Worm (Caenorhabditis elegans): ENCODE results near the gene F58A3.4.

- TF ChIP-seq ceh-24 (tag; optimal IDR thresholded peaks at IDR 0.05) (no peak), ceh-34 (tag; optimal IDR thresholded peaks at IDR 0.05) (no peak), C08G9.2 (tag; optimal IDR thresholded peaks at IDR 0.05) (no peak), unc-86 (tag; optimal IDR thresholded peaks at IDR 0.05) (no peak), ama-1 (optimal IDR thresholded peaks at IDR 0.05) (peak; percentile 19), zip-5 (tag; optimal IDR thresholded peaks at IDR 0.05) (no peak), pha-4 (tag; optimal IDR thresholded peaks at IDR 0.05) (no peak), sox-4 (tag; optimal IDR thresholded peaks at IDR 0.05) (no peak), ceh-48 (tag; optimal IDR thresholded peaks at IDR 0.05) (no peak), ceh-18 (tag; optimal IDR thresholded peaks at IDR 0.05) (no peak), hlh-6 (tag; optimal IDR thresholded peaks at IDR 0.05) (no peak), Y22D7AL.16 (tag; optimal IDR thresholded peaks at IDR 0.05) (no peak), tbx-7 (tag; optimal IDR thresholded peaks at IDR 0.05) (no peak), fax-1 (tag; optimal IDR thresholded peaks at IDR 0.05) (no peak)
Observed at ce11 chrX:11059744-11060143, 49.3 kb upstream of the F58A3.4 start, which contains the start of gene lpr-6.
